Worm (Caenorhabditis elegans): ENCODE data around the gene lfi-1.

DNA sequence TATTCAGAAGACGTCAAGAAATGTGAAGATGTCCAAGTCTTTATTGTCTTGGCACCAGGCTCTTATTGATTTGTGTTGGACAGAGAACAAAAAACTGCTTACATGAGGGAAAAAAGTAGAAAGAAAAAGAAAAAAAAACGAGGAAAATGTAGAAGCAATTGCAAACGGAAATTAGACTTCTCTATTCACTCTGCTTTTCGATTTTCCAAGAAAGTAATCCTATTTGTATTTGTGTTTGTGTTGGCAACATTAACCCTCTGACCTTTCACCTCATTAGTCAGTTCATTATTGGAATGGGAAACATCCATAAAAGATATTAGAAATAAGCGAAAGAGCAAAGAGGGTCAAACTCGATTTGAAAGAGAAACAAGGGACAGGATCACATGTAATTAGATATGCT is 55.1 kb downstream of the lfi-1 start:
- TF ChIP-seq ref-1 (GFP tag; conservative IDR thresholded peaks at IDR 0.05), result no peak
- TF ChIP-seq ztf-29 (GFP tag; IDR thresholded peaks at IDR 0.05), result no peak
- no peak for TF ChIP-seq ztf-23 (GFP tag; IDR thresholded peaks at IDR 0.05)
- TF ChIP-seq tab-1 (GFP tag; IDR thresholded peaks at IDR 0.05), result no peak
- no peak for TF ChIP-seq med-1 (GFP tag; optimal IDR thresholded peaks at IDR 0.05; ENCODE audit: insufficient read depth)
- TF ChIP-seq flt-1 (GFP tag; IDR thresholded peaks at IDR 0.05), result no peak

All from whole organism, midembryonic.